Fruit fly (Drosophila melanogaster) whole organism, embryonic: ENCODE data around the gene mei-P22.

Source experiments
- C15 ChIP-seq: fragments of 200-800 bp; sonication (Bioruptor generic); IDR thresholded peaks from 3 replicates; pipeline ENCODE4 v1.3.6; 2022; ENCODE audit warnings: missing biosample characterization, missing genetic modification characterization
- CG10267 ChIP-seq: fragments of 200-800 bp; sonication (Bioruptor generic); optimal IDR thresholded peaks from 2 replicates; lab custom pipeline; 2018; ENCODE audit warnings: missing biosample characterization, mild to moderate bottlenecking, missing genetic modification characterization, moderate library complexity
- CG10543 ChIP-seq: fragments of 200-800 bp; sonication (Bioruptor generic); optimal IDR thresholded peaks from 3 replicates; lab custom pipeline; 2017; ENCODE audit warnings: missing biosample characterization, mild to moderate bottlenecking, missing genetic modification characterization, moderate library complexity
- CG13287 ChIP-seq: fragments of 200-800 bp; sonication (Bioruptor generic); IDR thresholded peaks from 2 replicates; pipeline ENCODE4 v1.3.6; 2022; ENCODE audit warnings: missing biosample characterization, missing genetic modification characterization; ENCODE audit not compliant: partially characterized antibody
- CG13296 ChIP-seq: fragments of 200-800 bp; sonication (Bioruptor generic); optimal IDR thresholded peaks from 3 replicates; lab custom pipeline; 2018; ENCODE audit warnings: missing biosample characterization, mild to moderate bottlenecking, missing genetic modification characterization
- CG13424 ChIP-seq: fragments of 200-800 bp; sonication (Bioruptor generic); optimal IDR thresholded peaks from 2 replicates; lab custom pipeline; 2019; ENCODE audit warnings: missing biosample characterization, mild to moderate bottlenecking, missing genetic modification characterization, moderate library complexity
- CG14014 ChIP-seq: fragments of 200-800 bp; sonication (Bioruptor generic); IDR thresholded peaks from 2 replicates; pipeline ENCODE4 v1.3.6; 2022; ENCODE audit warnings: missing biosample characterization, missing genetic modification characterization
- CG16813 ChIP-seq: fragments of 200-800 bp; sonication (Bioruptor generic); IDR thresholded peaks from 3 replicates; pipeline ENCODE4 v1.3.6; 2022; ENCODE audit warnings: missing biosample characterization, missing genetic modification characterization; ENCODE audit not compliant: partially characterized antibody
- CG2678 ChIP-seq: fragments of 200-800 bp; sonication (Bioruptor generic); optimal IDR thresholded peaks from 3 replicates; lab custom pipeline; 2019; ENCODE audit warnings: missing biosample characterization, mild to moderate bottlenecking, missing genetic modification characterization, moderate library complexity
- CG30403 ChIP-seq: fragments of 200-800 bp; sonication (Bioruptor generic); optimal IDR thresholded peaks from 3 replicates; lab custom pipeline; 2016; ENCODE audit warnings: missing biosample characterization, missing genetic modification characterization
- CG31441 ChIP-seq: fragments of 200-800 bp; sonication (Bioruptor generic); IDR thresholded peaks from 2 replicates; pipeline ENCODE4 v1.3.6; 2022; ENCODE audit warnings: missing biosample characterization, missing genetic modification characterization
- CG42726 ChIP-seq: fragments of 200-800 bp; sonication (Bioruptor generic); IDR thresholded peaks from 2 replicates; pipeline ENCODE4 v1.3.6; 2022; ENCODE audit warnings: missing biosample characterization, missing genetic modification characterization; ENCODE audit not compliant: partially characterized antibody
- CG6654 ChIP-seq: fragments of 200-800 bp; sonication (Bioruptor generic); optimal IDR thresholded peaks from 2 replicates; lab custom pipeline; 2017; ENCODE audit warnings: missing biosample characterization, mild to moderate bottlenecking, missing genetic modification characterization
- CG6791 ChIP-seq: fragments of 200-800 bp; sonication (Bioruptor generic); IDR thresholded peaks from 3 replicates; pipeline ENCODE4 v1.3.6; 2022; ENCODE audit warnings: missing biosample characterization, missing genetic modification characterization; ENCODE audit not compliant: partially characterized antibody
- CG7357 ChIP-seq: fragments of 200-800 bp; sonication (Bioruptor generic); IDR thresholded peaks from 3 replicates; pipeline ENCODE4 v1.3.6; 2022; ENCODE audit warnings: missing biosample characterization, missing genetic modification characterization
- CG9817 ChIP-seq: fragments of 200-800 bp; sonication (Bioruptor generic); optimal IDR thresholded peaks from 2 replicates; lab custom pipeline; 2018; ENCODE audit warnings: missing biosample characterization, mild to moderate bottlenecking, missing genetic modification characterization, moderate library complexity
- D ChIP-seq, 2 experiments: fragments of 200-800 bp in 1 of 2; fragments of >200 bp in 1 of 2; sonication (Bioruptor generic) in 1 of 2; optimal IDR thresholded peaks; 2 replicates in 1 of 2; 3 replicates in 1 of 2; lab custom pipeline; 2017; ENCODE audit warnings: mild to moderate bottlenecking in 1 of 2, missing biosample characterization in 1 of 2, missing genetic modification characterization in 1 of 2, missing genetic modification reagents in 1 of 2
- Deaf1 ChIP-seq: fragments of 200-800 bp; optimal IDR thresholded peaks from 3 replicates; lab custom pipeline; 2019; ENCODE audit warnings: missing biosample characterization, mild to moderate bottlenecking, missing genetic modification characterization, moderate library complexity
- Hmr ChIP-seq: fragments of 200-800 bp; sonication (Bioruptor generic); optimal IDR thresholded peaks from 3 replicates; lab custom pipeline; 2017; ENCODE audit warnings: mild to moderate bottlenecking, missing biosample characterization, missing genetic modification reagents, missing genetic modification characterization
- Hr78 ChIP-seq, 2 experiments: fragments of 200-800 bp in 1 of 2; fragments of >200 bp in 1 of 2; sonication (Bioruptor generic) in 1 of 2; optimal IDR thresholded peaks; 2 replicates each; lab custom pipeline; 2017 to 2019; ENCODE audit warnings: missing biosample characterization in 2 of 2, missing genetic modification characterization in 2 of 2, mild to moderate bottlenecking in 1 of 2, moderate library complexity in 1 of 2
- Max ChIP-seq: fragments of 200-800 bp; sonication (Bioruptor generic); optimal IDR thresholded peaks from 2 replicates; lab custom pipeline; 2016; ENCODE audit warnings: missing biosample characterization, mild to moderate bottlenecking, missing genetic modification characterization
- Med ChIP-seq: fragments of 200-800 bp; sonication (Bioruptor generic); peaks from one replicate; lab custom pipeline; 2016; ENCODE audit warnings: missing biosample characterization, missing genetic modification characterization, mild to moderate bottlenecking, inconsistent platforms, moderate library complexity
- Optix ChIP-seq: fragments of 200-800 bp; sonication (Bioruptor generic); IDR thresholded peaks from 3 replicates; pipeline ENCODE4 v1.3.6; 2022; ENCODE audit warnings: missing biosample characterization, missing genetic modification characterization
- Six4 ChIP-seq: fragments of 200-800 bp; sonication (Bioruptor generic); optimal IDR thresholded peaks from 2 replicates; lab custom pipeline; 2016; ENCODE audit warnings: missing biosample characterization, missing genetic modification characterization
- Sry-β ChIP-seq: fragments of 200-800 bp; sonication (Bioruptor generic); optimal IDR thresholded peaks from 2 replicates; lab custom pipeline; 2018; ENCODE audit warnings: missing biosample characterization, mild to moderate bottlenecking, missing genetic modification characterization, moderate library complexity
- Trl ChIP-seq, 3 experiments: fragments of >200 bp in 2 of 3; fragments of 200-800 bp in 1 of 3; sonication (Bioruptor generic) in 1 of 3; optimal IDR thresholded peaks; 2 replicates in 1 of 3; 3 replicates in 2 of 3; lab custom pipeline; 2016 to 2017; ENCODE audit warnings: missing biosample characterization in 1 of 3, missing genetic modification characterization in 1 of 3
- Usf ChIP-seq: fragments of 200-800 bp; sonication (Bioruptor generic); optimal IDR thresholded peaks from 2 replicates; lab custom pipeline; 2017; ENCODE audit warnings: missing genotype, missing biosample characterization, missing genetic modification characterization
- Vsx1 ChIP-seq: fragments of 200-800 bp; sonication (Bioruptor generic); optimal IDR thresholded peaks from 2 replicates; lab custom pipeline; 2017; ENCODE audit warnings: missing biosample characterization, mild to moderate bottlenecking, missing genetic modification characterization, missing genetic modification reagents
- Xbp1 ChIP-seq: fragments of 200-800 bp; sonication (Bioruptor generic); optimal IDR thresholded peaks from 3 replicates; lab custom pipeline; 2016; ENCODE audit warnings: missing biosample characterization, mild to moderate bottlenecking, missing genetic modification characterization
- ap ChIP-seq: fragments of 200-800 bp; sonication (Bioruptor generic); IDR thresholded peaks from 2 replicates; pipeline ENCODE4 v1.3.6; 2022; ENCODE audit warnings: missing biosample characterization, missing genetic modification characterization
- ase ChIP-seq: fragments of 200-800 bp; sonication (Bioruptor generic); IDR thresholded peaks from 3 replicates; pipeline ENCODE4 v1.3.6; 2022; ENCODE audit warnings: missing biosample characterization, missing genetic modification characterization
- btn ChIP-seq: fragments of 200-800 bp; sonication (Bioruptor generic); optimal IDR thresholded peaks from 2 replicates; lab custom pipeline; 2016; ENCODE audit warnings: missing biosample characterization, missing genetic modification characterization
- cas ChIP-seq: fragments of 200-800 bp; sonication (Bioruptor generic); IDR thresholded peaks from 2 replicates; pipeline ENCODE4 v1.3.6; 2022; ENCODE audit warnings: missing biosample characterization, missing genetic modification characterization
- croc ChIP-seq: fragments of 200-800 bp; sonication (Bioruptor generic); conservative IDR thresholded peaks from 3 replicates; pipeline ENCODE4 v1.3.6; 2022; ENCODE audit warnings: missing biosample characterization, missing genetic modification characterization
- cwo ChIP-seq: fragments of 200-800 bp; sonication (Bioruptor generic); optimal IDR thresholded peaks from 3 replicates; lab custom pipeline; 2017; ENCODE audit warnings: missing biosample characterization, missing genetic modification characterization, mild to moderate bottlenecking, moderate library complexity, missing genetic modification reagents
- emc ChIP-seq: fragments of 200-800 bp; sonication (Bioruptor generic); optimal IDR thresholded peaks from 2 replicates; lab custom pipeline; 2016; ENCODE audit warnings: missing biosample characterization, missing genetic modification characterization
- fd96Cb ChIP-seq: fragments of 200-800 bp; sonication (Bioruptor generic); optimal IDR thresholded peaks from 2 replicates; lab custom pipeline; 2018; ENCODE audit warnings: missing biosample characterization, mild to moderate bottlenecking, missing genetic modification characterization, moderate library complexity
- gem ChIP-seq: fragments of 200-800 bp; sonication (Bioruptor generic); optimal IDR thresholded peaks from 2 replicates; lab custom pipeline; 2019; ENCODE audit warnings: missing biosample characterization, mild to moderate bottlenecking, missing genetic modification characterization, moderate library complexity
- gsb-n ChIP-seq: fragments of 200-800 bp; sonication (Bioruptor generic); optimal IDR thresholded peaks from 3 replicates; lab custom pipeline; 2018; ENCODE audit warnings: missing biosample characterization, mild to moderate bottlenecking, missing genetic modification characterization
- lov ChIP-seq, 2 experiments: fragments of 200-800 bp in 1 of 2; fragments of >200 bp in 1 of 2; sonication (Bioruptor generic) in 1 of 2; IDR thresholded peaks in 1 of 2; optimal IDR thresholded peaks in 1 of 2; 2 replicates in 1 of 2; 3 replicates in 1 of 2; pipeline versions ENCODE4 v1.3.6 to Lab custom; 2017 to 2022; ENCODE audit warnings: missing biosample characterization in 1 of 2, missing genetic modification characterization in 1 of 2
- oc ChIP-seq: fragments of 200-800 bp; sonication (Bioruptor generic); optimal IDR thresholded peaks from 2 replicates; lab custom pipeline; 2018; ENCODE audit warnings: missing biosample characterization, mild to moderate bottlenecking, missing genetic modification characterization, moderate library complexity
- p53 ChIP-seq: fragments of 200-800 bp; sonication (Bioruptor generic); optimal IDR thresholded peaks from 2 replicates; lab custom pipeline; 2016; ENCODE audit warnings: missing biosample characterization, missing genetic modification characterization
- trh ChIP-seq: fragments of 200-800 bp; sonication (Bioruptor generic); optimal IDR thresholded peaks from 2 replicates; lab custom pipeline; 2016; ENCODE audit warnings: missing biosample characterization, missing genetic modification characterization
- tx ChIP-seq: fragments of 200-800 bp; sonication (Bioruptor generic); optimal IDR thresholded peaks from 2 replicates; lab custom pipeline; 2016; ENCODE audit warnings: missing biosample characterization, missing genetic modification characterization
- vnd ChIP-seq: fragments of 200-800 bp; sonication (Bioruptor generic); IDR thresholded peaks from 3 replicates; pipeline ENCODE4 v1.3.6; 2022; ENCODE audit warnings: missing biosample characterization, missing genetic modification characterization; ENCODE audit not compliant: partially characterized antibody

The mei-P22 gene

dm6 chr3L:7241217-7241859, 2.9 kb upstream of the mei-P22 start, which contains the start of the genes RpL18 and Neos (continued):
- TF ChIP-seq emc (GFP tag; lab: Kevin White, UChicago) (peak; percentile 30), Sry-β (GFP tag; lab: Kevin White, UChicago) (peak; percentile 18), p53 (GFP tag; lab: Kevin White, UChicago) (peak; percentile 62), Hr78 (GFP tag; optimal IDR thresholded peaks at IDR 0.05; lab: Kevin White, UChicago) (no peak), tx (peak; percentile 20)

- peak; percentile 78 for TF ChIP-seq vnd (GFP tag; lab: Robert Waterston, UW)
- TF ChIP-seq CG6654 (GFP tag; lab: Kevin White, UChicago): no peak
- peak; percentile 53 for TF ChIP-seq Hmr (GFP tag; lab: Kevin White, UChicago)
- TF ChIP-seq btn (GFP tag; lab: Kevin White, UChicago): no peak
- peak; percentile 84 for TF ChIP-seq CG6791 (GFP tag; lab: Robert Waterston, UW)
- no peak for TF ChIP-seq ap (GFP tag; lab: Robert Waterston, UW)
- TF ChIP-seq CG16813: peak; percentile 79
- TF ChIP-seq CG31441: 0 out of 2 replicates have a peak, but pooled peaks have one; percentile 29
- peak; percentile 16 for TF ChIP-seq gsb-n
- no peak for TF ChIP-seq trh (GFP tag; lab: Kevin White, UChicago)
- no peak for TF ChIP-seq oc (tag; lab: Kevin White, UChicago)
- peak; percentile 69; the same call in 1 of the 2 replicates for TF ChIP-seq CG42726 (GFP tag; lab: Robert Waterston, UW)
- TF ChIP-seq Max (GFP tag; lab: Kevin White, UChicago): peak; percentile 10
- TF ChIP-seq D (optimal IDR thresholded peaks at IDR 0.05; lab: Kevin White, UChicago): no peak
- no peak for TF ChIP-seq D (GFP tag; optimal IDR thresholded peaks at IDR 0.05; lab: Kevin White, UChicago)
- TF ChIP-seq Deaf1 (tag; lab: Kevin White, UChicago): no peak
- TF ChIP-seq CG13287: peak; percentile 83
- peak; percentile 54; the same call in 2 of the 3 replicates for TF ChIP-seq ase (GFP tag; lab: Robert Waterston, UW)
- peak; percentile 57 for TF ChIP-seq CG30403 (GFP tag; lab: Kevin White, UChicago)
- TF ChIP-seq CG10543 (GFP tag; lab: Kevin White, UChicago): no peak
- TF ChIP-seq CG10267 (tag; lab: Kevin White, UChicago): peak; percentile 53
- TF ChIP-seq tx: no peak
- TF ChIP-seq Usf (GFP tag; lab: Kevin White, UChicago): no peak
- TF ChIP-seq Med (GFP tag; lab: Kevin White, UChicago): peak; percentile 76
- no peak for TF ChIP-seq Optix (GFP tag; lab: Robert Waterston, UW)
- no peak for TF ChIP-seq CG14014 (GFP tag; lab: Robert Waterston, UW)
- no peak for TF ChIP-seq CG13296 (GFP tag; lab: Kevin White, UChicago)
- no peak for TF ChIP-seq Trl (optimal IDR thresholded peaks at IDR 0.05; lab: Kevin White, UChicago)
- no peak for TF ChIP-seq Trl (GFP tag; optimal IDR thresholded peaks at IDR 0.05; lab: Kevin White, UChicago)
- peak; percentile 33 for TF ChIP-seq Xbp1 (GFP tag; lab: Kevin White, UChicago)
- no peak for TF ChIP-seq C15 (GFP tag; lab: Robert Waterston, UW)
- peak; percentile 66 for TF ChIP-seq gem
- peak; percentile 57 for TF ChIP-seq CG13424 (tag; lab: Kevin White, UChicago)
- no peak for TF ChIP-seq Vsx1
- TF ChIP-seq CG2678: peak; percentile 55
- peak; percentile 9 for TF ChIP-seq fd96Cb (tag; lab: Kevin White, UChicago)
- peak; percentile 13 for TF ChIP-seq CG9817 (tag; lab: Kevin White, UChicago)
- no peak for TF ChIP-seq croc (GFP tag; lab: Robert Waterston, UW)
- TF ChIP-seq cas (GFP tag; lab: Robert Waterston, UW): no peak
- TF ChIP-seq lov (optimal IDR thresholded peaks at IDR 0.05; lab: Kevin White, UChicago): no peak
- no peak for TF ChIP-seq lov (GFP tag; IDR thresholded peaks at IDR 0.05; lab: Robert Waterston, UW)
- peak; percentile 98 for TF ChIP-seq CG7357
- no peak for TF ChIP-seq Six4
- no peak for TF ChIP-seq cwo (GFP tag; lab: Kevin White, UChicago)
Observed at dm6 chr3L:7249167-7249566, 5.0 kb downstream of the mei-P22 start, which contains the start of gene Cdc27. Cdc27 (minus strand) TSS chr3L:7249340.
